Worm (Caenorhabditis elegans) whole organism, young adult: ENCODE data around the gene T10D4.11.

Source experiments
- die-1 ChIP-seq: sonication (generic microtip); optimal IDR thresholded peaks from 2 replicates; lab custom pipeline; 2016; ENCODE audit warnings: missing genotype, mild to moderate bottlenecking, missing genetic modification characterization, missing compliant biosample characterization
- dox-1 ChIP-seq: fragments of 200-800 bp; sonication (Bioruptor generic); IDR thresholded peaks from 2 replicates; pipeline ENCODE4 v1.3.6; 2022; ENCODE audit warnings: missing genetic modification reagents, missing genetic modification characterization, missing compliant biosample characterization
- efl-1 ChIP-seq: fragments of 150-350 bp; optimal IDR thresholded peaks from 2 replicates; lab custom pipeline; 2014; ENCODE audit warnings: missing biosample characterization, missing genetic modification reagents, missing genetic modification characterization
- madf-6 ChIP-seq: fragments of 200-800 bp; sonication (Bioruptor generic); IDR thresholded peaks from 2 replicates; pipeline ENCODE4 v1.3.6; 2022; ENCODE audit warnings: missing genetic modification reagents, missing genetic modification characterization, missing compliant biosample characterization
- nfya-1 ChIP-seq: sonication (generic microtip); optimal IDR thresholded peaks from 2 replicates; lab custom pipeline; 2017; ENCODE audit warnings: antibody characterized with exemption, missing compliant biosample characterization, missing genetic modification characterization, borderline replicate concordance; ENCODE audit not compliant: insufficient read depth
- tbx-9 ChIP-seq: sonication (generic microtip); optimal IDR thresholded peaks from 2 replicates; lab custom pipeline; 2016; ENCODE audit warnings: borderline replicate concordance, missing genetic modification characterization, inconsistent platforms, missing compliant biosample characterization
- unc-62 ChIP-seq: fragments of 150-350 bp; optimal IDR thresholded peaks from 2 replicates; lab custom pipeline; 2014; ENCODE audit warnings: missing biosample characterization, missing genetic modification reagents, missing genetic modification characterization
- zim-3 ChIP-seq: sonication (generic microtip); optimal IDR thresholded peaks from 2 replicates; lab custom pipeline; 2017; ENCODE audit warnings: mild to moderate bottlenecking, missing genetic modification characterization, moderate library complexity, missing compliant biosample characterization

DNA sequence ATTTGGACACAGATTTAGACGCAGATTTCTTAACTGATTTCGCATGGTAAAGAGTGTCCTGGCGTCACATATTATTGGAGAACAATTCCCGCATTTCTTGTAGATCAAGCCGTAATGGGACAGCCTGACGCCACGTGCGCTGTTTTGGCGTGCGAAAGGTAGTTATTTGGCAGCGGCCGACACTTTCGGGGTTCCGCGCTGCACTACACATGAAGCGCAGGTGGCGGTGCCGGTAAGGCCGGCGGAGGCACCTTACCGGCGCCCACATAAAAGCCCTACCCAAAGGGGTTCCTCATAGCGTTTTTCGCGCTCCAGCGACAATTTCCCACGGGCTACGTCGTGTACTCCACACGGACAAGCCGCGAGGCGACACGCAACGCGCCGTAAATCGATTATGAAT, 39.3 kb downstream of the T10D4.11 start:
- TF ChIP-seq madf-6 (GFP tag; lab: Robert Waterston, UW) (no peak), efl-1 (GFP tag; lab: Kevin White, UChicago) (no peak), zim-3 (tag; lab: Kevin White, UChicago) (no peak), dox-1 (GFP tag; lab: Robert Waterston, UW) (no peak), unc-62 (GFP tag; lab: Kevin White, UChicago) (no peak), die-1 (tag; lab: Kevin White, UChicago) (no peak), nfya-1 (no peak), tbx-9 (tag; lab: Kevin White, UChicago) (no peak)
